Worm (Caenorhabditis elegans) whole organism, late embryonic: ENCODE measurements around the gene ccdc-47.

ENCODE experiments used
- C08G9.2 ChIP-seq: sonication (generic microtip); optimal IDR thresholded peaks from 2 replicates; lab custom pipeline; 2016; ENCODE audit warnings: mild to moderate bottlenecking, missing genetic modification characterization, moderate library complexity, missing compliant biosample characterization
- ceh-9 ChIP-seq: sonication (generic microtip); optimal IDR thresholded peaks from 2 replicates; lab custom pipeline; 2016; ENCODE audit warnings: mild to moderate bottlenecking, missing genetic modification characterization, inconsistent platforms, missing compliant biosample characterization
- ref-2 ChIP-seq: sonication (generic microtip); optimal IDR thresholded peaks from 2 replicates; lab custom pipeline; 2016; ENCODE audit warnings: missing genetic modification characterization, missing compliant biosample characterization
- unc-55 ChIP-seq: sonication (generic microtip); optimal IDR thresholded peaks from 2 replicates; lab custom pipeline; 2017; ENCODE audit warnings: missing biosample characterization, missing genetic modification reagents, missing genetic modification characterization

DNA sequence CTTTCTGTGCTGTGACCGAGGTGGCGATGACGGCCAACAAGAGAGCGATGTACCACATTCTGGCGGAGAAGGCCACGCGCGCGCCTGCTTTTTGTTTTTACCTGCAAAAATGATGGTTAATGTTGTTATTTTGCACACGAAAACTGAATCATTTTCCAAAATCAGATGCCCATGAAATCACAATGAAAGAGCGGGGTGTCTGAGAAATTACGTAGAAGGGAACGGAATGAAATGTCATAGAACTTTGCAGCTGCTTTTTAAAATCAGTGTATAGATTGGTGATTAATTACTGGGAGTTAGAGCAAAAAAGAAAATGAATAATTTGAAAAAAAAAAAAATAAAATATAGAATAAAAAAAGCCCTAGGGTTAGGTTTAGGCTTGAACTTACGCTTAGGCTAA lies 19.0 kb downstream of the ccdc-47 start, which contains the start of gene npl-10:
- TF ChIP-seq C08G9.2 (tag; lab: Kevin White, UChicago) (no peak), unc-55 (GFP tag; lab: Kevin White, UChicago) (no peak), ref-2 (tag; lab: Kevin White, UChicago) (no peak), ceh-9 (tag; lab: Kevin White, UChicago) (no peak)
